Fruit fly (Drosophila melanogaster) whole organism, adult: ENCODE data around the gene CG43057.

Source experiments
- CG11617 ChIP-seq: fragments of 200-800 bp; sonication (Bioruptor generic); optimal IDR thresholded peaks from 2 replicates; lab custom pipeline; 2017; ENCODE audit warnings: mild to moderate bottlenecking, missing biosample characterization, missing genetic modification reagents, missing genetic modification characterization
- CG12768 ChIP-seq: fragments of 200-800 bp; sonication (Bioruptor generic); optimal IDR thresholded peaks from 2 replicates; lab custom pipeline; 2017; ENCODE audit warnings: missing biosample characterization, missing genetic modification characterization, mild to moderate bottlenecking, moderate library complexity, missing genetic modification reagents
- CG14711 ChIP-seq: fragments of 200-800 bp; sonication (Bioruptor generic); optimal IDR thresholded peaks from 2 replicates; lab custom pipeline; 2018; ENCODE audit warnings: missing biosample characterization, mild to moderate bottlenecking, missing genetic modification characterization, moderate library complexity
- CG1620 ChIP-seq: fragments of 200-800 bp; sonication (Bioruptor generic); optimal IDR thresholded peaks from 2 replicates; lab custom pipeline; 2016; ENCODE audit warnings: missing biosample characterization, missing genetic modification characterization
- CG33017 ChIP-seq: fragments of 200-800 bp; sonication (Bioruptor generic); optimal IDR thresholded peaks from 2 replicates; lab custom pipeline; 2018; ENCODE audit warnings: missing biosample characterization, mild to moderate bottlenecking, missing genetic modification characterization, moderate library complexity
- CG5204 ChIP-seq: fragments of 200-800 bp; sonication (Bioruptor generic); optimal IDR thresholded peaks from 2 replicates; lab custom pipeline; 2016; ENCODE audit warnings: missing biosample characterization, missing genetic modification characterization
- CG7045 ChIP-seq: fragments of 200-800 bp; sonication (Bioruptor generic); optimal IDR thresholded peaks from 2 replicates; lab custom pipeline; 2017; ENCODE audit warnings: missing biosample characterization, mild to moderate bottlenecking, missing genetic modification characterization
- CG7101 ChIP-seq: fragments of 200-800 bp; sonication (Bioruptor generic); optimal IDR thresholded peaks from 2 replicates; lab custom pipeline; 2018; ENCODE audit warnings: missing biosample characterization, mild to moderate bottlenecking, missing genetic modification characterization, moderate library complexity
- Clk ChIP-seq: fragments of 200-800 bp; sonication (Bioruptor generic); optimal IDR thresholded peaks from 2 replicates; lab custom pipeline; 2017; ENCODE audit warnings: missing biosample characterization, missing genetic modification characterization
- Crg-1 ChIP-seq: fragments of 200-800 bp; sonication (Bioruptor generic); optimal IDR thresholded peaks from 2 replicates; lab custom pipeline; 2016; ENCODE audit warnings: missing biosample characterization, missing genetic modification characterization
- Hr96 ChIP-seq: fragments of 200-800 bp; sonication (Bioruptor generic); optimal IDR thresholded peaks from 2 replicates; lab custom pipeline; 2016; ENCODE audit warnings: missing biosample characterization, missing genetic modification characterization
- Mnt ChIP-seq: fragments of 200-800 bp; sonication (Bioruptor generic); optimal IDR thresholded peaks from 2 replicates; lab custom pipeline; 2016; ENCODE audit warnings: missing biosample characterization, mild to moderate bottlenecking, missing genetic modification characterization
- bab1 ChIP-seq: fragments of 200-800 bp; sonication (Bioruptor generic); optimal IDR thresholded peaks from 3 replicates; lab custom pipeline; 2019; ENCODE audit warnings: missing biosample characterization, mild to moderate bottlenecking, missing genetic modification characterization, moderate library complexity
- cic ChIP-seq: fragments of 200-800 bp; sonication (Bioruptor generic); optimal IDR thresholded peaks from 2 replicates; lab custom pipeline; 2017; ENCODE audit warnings: missing biosample characterization, mild to moderate bottlenecking, missing genetic modification characterization, moderate library complexity
- cnc ChIP-seq, 2 experiments: fragments of >200 bp; optimal IDR thresholded peaks; 2 replicates each; lab custom pipeline; 2017
- kay ChIP-seq: fragments of 200-800 bp; sonication (Bioruptor generic); peaks from one replicate; lab custom pipeline; 2016; ENCODE audit warnings: missing biosample characterization, missing genetic modification characterization, borderline replicate concordance
- ovo ChIP-seq: fragments of 200-800 bp; sonication (Bioruptor generic); optimal IDR thresholded peaks from 2 replicates; lab custom pipeline; 2016; ENCODE audit warnings: missing biosample characterization, missing genetic modification characterization
- pad ChIP-seq: fragments of 200-800 bp; sonication (Bioruptor generic); optimal IDR thresholded peaks from 3 replicates; lab custom pipeline; 2017; ENCODE audit warnings: missing biosample characterization, missing genetic modification characterization, mild to moderate bottlenecking, moderate library complexity, missing genetic modification reagents
- tj ChIP-seq: fragments of 200-800 bp; sonication (Bioruptor generic); optimal IDR thresholded peaks from 3 replicates; lab custom pipeline; 2017; ENCODE audit warnings: missing biosample characterization, mild to moderate bottlenecking, missing genetic modification characterization, moderate library complexity
- toe ChIP-seq: fragments of 200-800 bp; sonication (Bioruptor generic); optimal IDR thresholded peaks from 2 replicates; lab custom pipeline; 2016; ENCODE audit warnings: missing biosample characterization, missing genetic modification characterization

The CG43057 gene

dm6 chr2L:8202569-8202968, 41.2 kb downstream of the CG43057 start:
- TF ChIP-seq Crg-1 (GFP tag; lab: Kevin White, UChicago) (no peak), kay (GFP tag; lab: Kevin White, UChicago) (no peak), cnc (optimal IDR thresholded peaks at IDR 0.05; lab: Kevin White, UChicago) (no peak), cic (peak; percentile 97), Clk (GFP tag; lab: Kevin White, UChicago) (no peak), CG1620 (GFP tag; lab: Kevin White, UChicago) (no peak), CG7045 (GFP tag; lab: Kevin White, UChicago) (no peak), Hr96 (GFP tag; lab: Kevin White, UChicago) (no peak), CG33017 (tag; lab: Kevin White, UChicago) (peak; percentile 20), CG12768 (peak; percentile 91), CG7101 (tag; lab: Kevin White, UChicago) (no peak)

dm6 chr2L:8198757-8199156, 45.0 kb downstream of the CG43057 start, which contains the start of gene PGAP5:
TSS of gene PGAP5 (plus strand) at chr2L:8198882.
- TF ChIP-seq CG5204 (no peak), CG12768 (no peak), tj (no peak), CG7045 (GFP tag; lab: Kevin White, UChicago) (no peak), CG1620 (GFP tag; lab: Kevin White, UChicago) (peak; percentile 61), Crg-1 (GFP tag; lab: Kevin White, UChicago) (peak; percentile 59), ovo (no peak), bab1 (peak; percentile 21), CG11617 (GFP tag; lab: Kevin White, UChicago) (no peak), Hr96 (GFP tag; lab: Kevin White, UChicago) (no peak), toe (GFP tag; lab: Kevin White, UChicago) (no peak), Mnt (GFP tag; lab: Kevin White, UChicago) (peak; percentile 33), CG33017 (tag; lab: Kevin White, UChicago) (peak; percentile 5), cic (peak; percentile 50), CG7101 (tag; lab: Kevin White, UChicago) (peak; percentile 60), kay (GFP tag; lab: Kevin White, UChicago) (no peak), Clk (GFP tag; lab: Kevin White, UChicago) (no peak), cnc (optimal IDR thresholded peaks at IDR 0.05; lab: Kevin White, UChicago) (no peak), CG14711 (no peak), pad (GFP tag; lab: Kevin White, UChicago) (peak; percentile 51)

dm6 chr2L:8196757-8197530, 46.9 kb downstream of the CG43057 start, which contains the start of the genes CG8475 and CG8460:
TSS of gene CG8475 (minus strand) at chr2L:8196918.
TSS of gene CG8460 (plus strand) at chr2L:8197193.
- TF ChIP-seq CG1620 (GFP tag; lab: Kevin White, UChicago) (no peak), Crg-1 (GFP tag; lab: Kevin White, UChicago) (peak; percentile 37)

- TF ChIP-seq tj (no peak), CG11617 (GFP tag; lab: Kevin White, UChicago) (no peak), CG1620 (GFP tag; lab: Kevin White, UChicago) (no peak), ovo (no peak), Hr96 (GFP tag; lab: Kevin White, UChicago) (no peak), CG12768 (no peak), cic (no peak), CG7101 (tag; lab: Kevin White, UChicago) (no peak), CG14711 (no peak), cnc (optimal IDR thresholded peaks at IDR 0.05; lab: Kevin White, UChicago) (no peak), pad (GFP tag; lab: Kevin White, UChicago) (no peak), bab1 (no peak)
These were observed 48.0 kb downstream of the CG43057 start for dm6 chr2L:8195722-8196323.
